Worm (Caenorhabditis elegans): ENCODE measurements around the gene C16C8.20.

C16C8.20 gene

ce11 chrII:3453521-3453920 is 6.8 kb downstream of the C16C8.20 start, which contains the start of gene C16C8.11 (continued):
- TF ChIP-seq T26A5.8 (tag; optimal IDR thresholded peaks at IDR 0.05) (no peak), hmg-20 (GFP tag; IDR thresholded peaks at IDR 0.05) (no peak), lsl-1 (GFP tag; optimal IDR thresholded peaks at IDR 0.05) (peak; percentile 80), ztf-3 (GFP tag; optimal IDR thresholded peaks at IDR 0.05) (no peak), ccch-3 (GFP tag; optimal IDR thresholded peaks at IDR 0.05) (no peak), aptf-3 (GFP tag; IDR thresholded peaks at IDR 0.05) (no peak), bed-2 (GFP tag; IDR thresholded peaks at IDR 0.05) (no peak), pha-4 (tag; optimal IDR thresholded peaks at IDR 0.05) (no peak), zfh-2 (GFP tag; conservative IDR thresholded peaks at IDR 0.05) (no peak)

DNA sequence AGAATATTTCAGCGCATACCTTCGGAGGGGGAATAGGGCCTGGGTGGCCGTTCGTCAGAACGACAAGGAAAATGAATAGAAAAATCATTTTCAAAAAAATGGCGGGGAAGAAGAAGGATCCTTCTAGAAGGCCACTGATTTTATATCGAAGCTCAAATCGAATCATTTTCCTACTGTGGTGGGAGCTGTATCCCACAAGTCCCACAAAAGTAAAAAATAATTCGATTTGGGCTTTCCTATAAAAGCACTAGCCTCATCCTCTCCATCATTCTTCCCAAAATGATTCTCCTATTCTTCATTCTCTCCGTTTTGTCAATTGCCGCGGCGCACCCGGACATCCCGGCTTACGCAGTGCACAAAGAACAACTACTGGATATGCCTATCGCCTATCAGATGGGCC is 11.5 kb downstream of the C16C8.20 start, which contains the start of the genes C16C8.26 and C16C8.19:
C16C8.26 (minus strand) TSS at position 101 of the 400 bp plus-strand sequence.
C16C8.19 (plus strand) TSS at position 279 of the 400 bp plus-strand sequence.
- TF ChIP-seq rec-8 (tag; optimal IDR thresholded peaks at IDR 0.05) (no peak), athp-1 (tag; optimal IDR thresholded peaks at IDR 0.05) (no peak), egrh-3 (GFP tag; IDR thresholded peaks at IDR 0.05) (no peak), D2030.7 (GFP tag; IDR thresholded peaks at IDR 0.05) (no peak), ztf-25 (GFP tag; IDR thresholded peaks at IDR 0.05) (no peak), ztf-6 (GFP tag; IDR thresholded peaks at IDR 0.05) (no peak), madf-6 (GFP tag; IDR thresholded peaks at IDR 0.05) (no peak), zfh-2 (GFP tag; conservative IDR thresholded peaks at IDR 0.05) (no peak), xnd-1 (tag; optimal IDR thresholded peaks at IDR 0.05) (no peak), ceh-58 (GFP tag; IDR thresholded peaks at IDR 0.05) (no peak), B0336.3 (GFP tag; IDR thresholded peaks at IDR 0.05) (no peak), F22D6.2 (tag; optimal IDR thresholded peaks at IDR 0.05) (no peak), tbx-9 (tag; optimal IDR thresholded peaks at IDR 0.05; ENCODE audit: borderline replicate concordance) (no peak), ceh-100 (GFP tag; IDR thresholded peaks at IDR 0.05) (no peak), madf-3 (GFP tag; IDR thresholded peaks at IDR 0.05) (no peak), F55B11.4 (tag; optimal IDR thresholded peaks at IDR 0.05; ENCODE audit: borderline replicate concordance, insufficient read depth) (no peak), chd-7 (tag; optimal IDR thresholded peaks at IDR 0.05) (no peak), B0261.1 (tag; optimal IDR thresholded peaks at IDR 0.05) (no peak), ceh-79 (tag; optimal IDR thresholded peaks at IDR 0.05) (no peak), Y56A3A.18 (GFP tag; IDR thresholded peaks at IDR 0.05) (no peak)

DNA sequence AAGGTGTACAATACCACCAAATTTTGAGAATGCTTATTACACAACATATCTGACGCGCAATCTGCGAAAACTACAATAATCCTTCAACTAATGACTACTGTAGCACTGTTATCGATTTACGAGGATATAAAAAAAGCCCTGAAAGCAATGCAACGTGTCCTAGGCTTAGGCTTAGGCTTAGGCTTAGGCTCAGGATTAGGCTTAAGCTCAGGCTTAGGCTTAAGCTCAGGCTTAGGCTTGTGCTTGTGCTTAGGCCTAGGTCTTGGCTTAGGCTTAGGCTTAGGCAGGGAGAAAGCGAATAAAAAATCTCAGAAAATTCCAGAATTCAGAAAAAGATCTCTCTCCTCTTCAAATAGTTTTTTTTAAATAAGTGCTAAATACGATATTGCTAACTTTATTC is 12.5 kb downstream of the C16C8.20 start:
- TF ChIP-seq hlh-12 (tag; optimal IDR thresholded peaks at IDR 0.05) (no peak), sptf-2 (GFP tag; optimal IDR thresholded peaks at IDR 0.05) (no peak), egrh-3 (GFP tag; IDR thresholded peaks at IDR 0.05) (no peak), ceh-58 (GFP tag; IDR thresholded peaks at IDR 0.05) (no peak)

DNA sequence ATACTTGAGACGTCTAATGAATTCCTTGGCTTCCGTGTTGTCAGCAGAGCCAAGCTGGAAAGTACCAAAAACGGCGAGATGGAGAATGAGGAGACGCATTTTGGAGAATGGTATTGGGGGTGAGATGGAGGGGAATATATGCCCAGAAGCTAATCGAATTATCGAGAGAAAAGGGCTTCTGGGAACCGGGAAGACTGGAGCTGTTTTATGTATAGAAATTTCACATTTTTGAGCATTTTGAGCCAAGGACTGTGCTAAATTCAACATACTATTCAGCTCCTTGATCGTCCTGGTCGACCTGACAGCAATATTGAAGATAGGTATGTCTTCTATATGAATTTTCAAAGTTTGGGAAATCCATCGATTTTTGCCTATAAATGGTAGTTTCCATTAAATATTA is 13.3 kb downstream of the C16C8.20 start, which contains the start of gene C16C8.7:
C16C8.7 (minus strand) TSS at position 101 of the 400 bp plus-strand sequence.
- TF ChIP-seq lsl-1 (GFP tag; optimal IDR thresholded peaks at IDR 0.05): no peak
- TF ChIP-seq xnd-1 (tag; optimal IDR thresholded peaks at IDR 0.05): no peak
- TF ChIP-seq F23B12.7 (tag; optimal IDR thresholded peaks at IDR 0.05; ENCODE audit: insufficient read depth): no peak
- TF ChIP-seq F57C9.4 (tag; optimal IDR thresholded peaks at IDR 0.05): no peak
- TF ChIP-seq Y67H2A.10 (GFP tag; conservative IDR thresholded peaks at IDR 0.05): no peak
- no peak for TF ChIP-seq lin-40 (tag; optimal IDR thresholded peaks at IDR 0.05)
- no peak for TF ChIP-seq Y53F4B.3 (GFP tag; IDR thresholded peaks at IDR 0.05)
- no peak for TF ChIP-seq ztf-26 (tag; optimal IDR thresholded peaks at IDR 0.05)
- no peak for TF ChIP-seq dpff-1 (tag; optimal IDR thresholded peaks at IDR 0.05)
- no peak for TF ChIP-seq pha-4 (tag; optimal IDR thresholded peaks at IDR 0.05)
- no peak for TF ChIP-seq cebp-2 (GFP tag; IDR thresholded peaks at IDR 0.05)
- no peak for TF ChIP-seq atf-7 (tag; optimal IDR thresholded peaks at IDR 0.05)
- TF ChIP-seq mes-4 (tag; optimal IDR thresholded peaks at IDR 0.05): no peak
- TF ChIP-seq B0336.3 (GFP tag; IDR thresholded peaks at IDR 0.05): no peak
- no peak for TF ChIP-seq hlh-12 (tag; optimal IDR thresholded peaks at IDR 0.05)
- no peak for TF ChIP-seq B0035.1 (tag; optimal IDR thresholded peaks at IDR 0.05)
- TF ChIP-seq aptf-3 (GFP tag; IDR thresholded peaks at IDR 0.05): no peak
- no peak for TF ChIP-seq attf-6 (GFP tag; IDR thresholded peaks at IDR 0.05)
- TF ChIP-seq nhr-179 (tag; optimal IDR thresholded peaks at IDR 0.05): no peak
- TF ChIP-seq sea-2 (GFP tag; IDR thresholded peaks at IDR 0.05): no peak

Data from whole organism, young adult.